Fruit fly (Drosophila melanogaster) whole organism, embryonic: Measurements from ENCODE around the gene CG8369.

Experiments used
- ATbp ChIP-seq: fragments of 200-800 bp; sonication (Bioruptor generic); optimal IDR thresholded peaks from 2 replicates; lab custom pipeline; 2017; ENCODE audit warnings: missing biosample characterization, mild to moderate bottlenecking, missing genetic modification characterization, missing genetic modification reagents
- Aef1 ChIP-seq: fragments of 200-800 bp; sonication (Bioruptor generic); IDR thresholded peaks from 3 replicates; pipeline ENCODE4 v1.3.6; 2022; ENCODE audit warnings: missing biosample characterization, missing genetic modification characterization
- CG11560 ChIP-seq: fragments of 200-800 bp; sonication (Bioruptor generic); IDR thresholded peaks from 3 replicates; pipeline ENCODE4 v1.3.6; 2022; ENCODE audit warnings: missing biosample characterization, missing genetic modification characterization
- CG12391 ChIP-seq: fragments of 200-800 bp; sonication (Bioruptor generic); optimal IDR thresholded peaks from 3 replicates; lab custom pipeline; 2018; ENCODE audit warnings: missing biosample characterization, mild to moderate bottlenecking, missing genetic modification characterization, moderate library complexity
- CG12659 ChIP-seq: fragments of 200-800 bp; sonication (Bioruptor generic); optimal IDR thresholded peaks from 3 replicates; lab custom pipeline; 2017; ENCODE audit warnings: mild to moderate bottlenecking, missing biosample characterization, missing genetic modification reagents, missing genetic modification characterization
- CG14860 ChIP-seq: fragments of 200-800 bp; sonication (Bioruptor generic); IDR thresholded peaks from 3 replicates; pipeline ENCODE4 v1.3.6; 2022; ENCODE audit warnings: missing biosample characterization, missing genetic modification characterization; ENCODE audit not compliant: partially characterized antibody
- CG15514 ChIP-seq: fragments of 200-800 bp; sonication (Bioruptor generic); optimal IDR thresholded peaks from 3 replicates; lab custom pipeline; 2017; ENCODE audit warnings: missing biosample characterization, missing genetic modification characterization, mild to moderate bottlenecking, moderate library complexity, missing genetic modification reagents
- CG16813 ChIP-seq: fragments of 200-800 bp; sonication (Bioruptor generic); IDR thresholded peaks from 3 replicates; pipeline ENCODE4 v1.3.6; 2022; ENCODE audit warnings: missing biosample characterization, missing genetic modification characterization; ENCODE audit not compliant: partially characterized antibody
- CG16815 ChIP-seq: fragments of 200-800 bp; sonication (Bioruptor generic); optimal IDR thresholded peaks from 3 replicates; lab custom pipeline; 2017; ENCODE audit warnings: missing biosample characterization, mild to moderate bottlenecking, missing genetic modification characterization
- CG16863 ChIP-seq: fragments of 200-800 bp; sonication (Bioruptor generic); optimal IDR thresholded peaks from 3 replicates; lab custom pipeline; 2016; ENCODE audit warnings: missing biosample characterization, missing genetic modification characterization
- CG17361 ChIP-seq: fragments of 200-800 bp; sonication (Bioruptor generic); IDR thresholded peaks from 3 replicates; pipeline ENCODE4 v1.3.6; 2022; ENCODE audit warnings: missing biosample characterization, missing genetic modification characterization
- CG30020 ChIP-seq: fragments of 200-800 bp; optimal IDR thresholded peaks from 2 replicates; lab custom pipeline; 2019; ENCODE audit warnings: missing biosample characterization, mild to moderate bottlenecking, missing genetic modification characterization, moderate library complexity
- CG4854 ChIP-seq: fragments of 200-800 bp; sonication (Bioruptor generic); optimal IDR thresholded peaks from 2 replicates; lab custom pipeline; 2016; ENCODE audit warnings: missing biosample characterization, missing genetic modification characterization, inconsistent platforms
- CG5180 ChIP-seq: fragments of 200-800 bp; sonication (Bioruptor generic); optimal IDR thresholded peaks from 3 replicates; lab custom pipeline; 2017; ENCODE audit warnings: missing biosample characterization, missing genetic modification characterization, mild to moderate bottlenecking, moderate library complexity, missing genetic modification reagents
- CG9932 ChIP-seq: fragments of 200-800 bp; sonication (Bioruptor generic); IDR thresholded peaks from 2 replicates; pipeline ENCODE4 v1.3.6; 2022; ENCODE audit warnings: missing biosample characterization, missing genetic modification characterization
- CHES-1-like ChIP-seq: fragments of 200-800 bp; sonication (Bioruptor generic); optimal IDR thresholded peaks from 2 replicates; lab custom pipeline; 2016; ENCODE audit warnings: missing biosample characterization, missing genetic modification characterization
- Dll ChIP-seq: fragments of 200-800 bp; sonication (Bioruptor generic); IDR thresholded peaks from 4 replicates; pipeline ENCODE4 v1.3.6; 2022; ENCODE audit warnings: missing biosample characterization, missing genetic modification characterization; ENCODE audit not compliant: partially characterized antibody
- Doc3 ChIP-seq: fragments of 200-800 bp; sonication (Bioruptor generic); IDR thresholded peaks from 3 replicates; pipeline ENCODE4 v1.3.6; 2022; ENCODE audit warnings: missing biosample characterization, missing genetic modification characterization; ENCODE audit not compliant: partially characterized antibody
- Dp ChIP-seq: fragments of 200-800 bp; sonication (Bioruptor generic); optimal IDR thresholded peaks from 2 replicates; lab custom pipeline; 2018; ENCODE audit warnings: missing biosample characterization, mild to moderate bottlenecking, missing genetic modification characterization, moderate library complexity
- ERR ChIP-seq: fragments of 200-800 bp; sonication (Bioruptor generic); optimal IDR thresholded peaks from 2 replicates; lab custom pipeline; 2016; ENCODE audit warnings: missing biosample characterization, missing genetic modification characterization
- H15 ChIP-seq: fragments of 200-800 bp; sonication (Bioruptor generic); IDR thresholded peaks from 3 replicates; pipeline ENCODE4 v1.3.6; 2022; ENCODE audit warnings: missing biosample characterization, missing genetic modification characterization
- Max ChIP-seq: fragments of 200-800 bp; sonication (Bioruptor generic); optimal IDR thresholded peaks from 2 replicates; lab custom pipeline; 2016; ENCODE audit warnings: missing biosample characterization, mild to moderate bottlenecking, missing genetic modification characterization
- Oli ChIP-seq: fragments of 200-800 bp; sonication (Bioruptor generic); optimal IDR thresholded peaks from 2 replicates; lab custom pipeline; 2018; ENCODE audit warnings: missing biosample characterization, mild to moderate bottlenecking, missing genetic modification characterization, moderate library complexity
- Trl ChIP-seq, 3 experiments: fragments of >200 bp in 2 of 3; fragments of 200-800 bp in 1 of 3; sonication (Bioruptor generic) in 1 of 3; optimal IDR thresholded peaks; 2 replicates in 1 of 3; 3 replicates in 2 of 3; lab custom pipeline; 2016 to 2017; ENCODE audit warnings: missing biosample characterization in 1 of 3, missing genetic modification characterization in 1 of 3
- Vsx1 ChIP-seq: fragments of 200-800 bp; sonication (Bioruptor generic); optimal IDR thresholded peaks from 2 replicates; lab custom pipeline; 2017; ENCODE audit warnings: missing biosample characterization, mild to moderate bottlenecking, missing genetic modification characterization, missing genetic modification reagents
- YL-1 ChIP-seq: fragments of 200-800 bp; sonication (Bioruptor generic); optimal IDR thresholded peaks from 3 replicates; lab custom pipeline; 2017; ENCODE audit warnings: missing biosample characterization, mild to moderate bottlenecking, missing genetic modification characterization
- abd-A ChIP-seq: fragments of 200-800 bp; sonication (Bioruptor generic); optimal IDR thresholded peaks from 3 replicates; lab custom pipeline; 2019; ENCODE audit warnings: missing biosample characterization, mild to moderate bottlenecking, missing genetic modification characterization, moderate library complexity
- cas ChIP-seq: fragments of 200-800 bp; sonication (Bioruptor generic); IDR thresholded peaks from 2 replicates; pipeline ENCODE4 v1.3.6; 2022; ENCODE audit warnings: missing biosample characterization, missing genetic modification characterization
- crp ChIP-seq, 2 experiments: fragments of 200-800 bp; sonication (Bioruptor generic); optimal IDR thresholded peaks; 2 replicates in 1 of 2; 3 replicates in 1 of 2; lab custom pipeline; 2017; ENCODE audit warnings: missing biosample characterization in 2 of 2, missing genetic modification characterization in 2 of 2, mild to moderate bottlenecking in 1 of 2, moderate library complexity in 1 of 2
- dm ChIP-seq: fragments of 200-800 bp; sonication (Bioruptor generic); optimal IDR thresholded peaks from 3 replicates; lab custom pipeline; 2016; ENCODE audit warnings: missing biosample characterization, missing genetic modification characterization
- dmrt11E ChIP-seq: fragments of 200-800 bp; sonication (Bioruptor generic); optimal IDR thresholded peaks from 3 replicates; lab custom pipeline; 2018; ENCODE audit warnings: missing biosample characterization, mild to moderate bottlenecking, missing genetic modification characterization, moderate library complexity
- inv ChIP-seq: fragments of 200-800 bp; sonication (Bioruptor generic); IDR thresholded peaks from 2 replicates; pipeline ENCODE4 v1.3.6; 2022; ENCODE audit warnings: missing biosample characterization, missing genetic modification characterization; ENCODE audit not compliant: partially characterized antibody
- lab ChIP-seq: fragments of 200-800 bp; sonication (Bioruptor generic); optimal IDR thresholded peaks from 3 replicates; lab custom pipeline; 2017; ENCODE audit warnings: missing biosample characterization, missing genetic modification characterization, mild to moderate bottlenecking, moderate library complexity, missing genetic modification reagents
- nerfin-1 ChIP-seq: fragments of 200-800 bp; sonication (Bioruptor generic); optimal IDR thresholded peaks from 3 replicates; lab custom pipeline; 2019; ENCODE audit warnings: missing biosample characterization, mild to moderate bottlenecking, missing genetic modification characterization, moderate library complexity
- org-1 ChIP-seq: fragments of 200-800 bp; sonication (Bioruptor generic); optimal IDR thresholded peaks from 2 replicates; lab custom pipeline; 2017; ENCODE audit warnings: missing biosample characterization, missing genetic modification characterization
- phol ChIP-seq: fragments of 200-800 bp; sonication (Bioruptor generic); optimal IDR thresholded peaks from 3 replicates; lab custom pipeline; 2018; ENCODE audit warnings: missing biosample characterization, mild to moderate bottlenecking, missing genetic modification characterization, moderate library complexity
- pum ChIP-seq: fragments of 200-800 bp; sonication (Bioruptor generic); optimal IDR thresholded peaks from 2 replicates; lab custom pipeline; 2016; ENCODE audit warnings: missing biosample characterization, missing genetic modification characterization
- pzg ChIP-seq: fragments of 200-800 bp; sonication (Bioruptor generic); optimal IDR thresholded peaks from 3 replicates; lab custom pipeline; 2018; ENCODE audit warnings: missing biosample characterization, mild to moderate bottlenecking, missing genetic modification characterization, moderate library complexity
- sc ChIP-seq, 3 experiments: fragments of >200 bp in 2 of 3; fragments of 200-800 bp in 1 of 3; sonication (Bioruptor generic) in 1 of 3; optimal IDR thresholded peaks; 2 replicates in 2 of 3; 3 replicates in 1 of 3; lab custom pipeline; 2017; ENCODE audit warnings: mild to moderate bottlenecking in 1 of 3, missing biosample characterization in 1 of 3, missing genetic modification characterization in 1 of 3, missing genetic modification reagents in 1 of 3
- sna ChIP-seq: fragments of 200-800 bp; sonication (Bioruptor generic); IDR thresholded peaks from 2 replicates; pipeline ENCODE4 v1.3.6; 2022; ENCODE audit warnings: missing biosample characterization, missing genetic modification characterization; ENCODE audit not compliant: partially characterized antibody
- stwl ChIP-seq: fragments of 200-800 bp; sonication (Bioruptor generic); optimal IDR thresholded peaks from 3 replicates; lab custom pipeline; 2018; ENCODE audit warnings: missing biosample characterization, mild to moderate bottlenecking, missing genetic modification characterization, moderate library complexity
- unc-4 ChIP-seq: fragments of 200-800 bp; sonication (Bioruptor generic); IDR thresholded peaks from 2 replicates; pipeline ENCODE4 v1.3.6; 2022; ENCODE audit warnings: missing biosample characterization, missing genetic modification characterization; ENCODE audit not compliant: partially characterized antibody
- vvl ChIP-seq: fragments of 200-800 bp; sonication (Bioruptor generic); IDR thresholded peaks from 2 replicates; pipeline ENCODE4 v1.3.6; 2022; ENCODE audit warnings: missing biosample characterization, missing genetic modification characterization

CG8369 gene

DNA sequence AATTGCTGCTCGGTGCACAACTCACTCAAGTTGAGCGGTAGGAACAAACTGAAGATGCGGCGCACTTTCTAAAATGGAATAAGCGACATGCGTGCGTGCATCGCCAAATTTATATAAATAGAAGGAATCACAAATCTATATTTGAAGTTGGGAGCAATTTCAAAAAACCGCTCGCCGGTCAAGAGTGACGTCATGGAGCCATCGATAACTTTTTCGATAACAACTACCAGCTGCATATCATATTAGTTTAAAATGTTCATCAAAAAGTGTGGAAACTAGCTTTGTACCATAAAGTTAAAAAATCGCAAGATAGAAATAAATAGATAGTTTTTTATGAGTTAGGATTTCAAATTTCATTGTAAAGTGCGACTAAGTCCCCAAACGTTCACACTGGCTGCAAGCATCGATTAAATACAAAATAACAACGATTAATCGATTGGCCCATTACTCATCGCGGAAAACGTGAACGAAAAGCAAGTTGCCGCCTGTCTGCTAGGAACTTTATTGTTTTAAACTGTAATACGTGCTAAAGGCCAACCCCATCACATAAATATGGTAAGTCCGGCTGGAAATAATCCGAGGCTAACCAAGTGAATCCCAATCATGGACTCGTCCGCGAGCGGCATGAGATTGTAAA is 20.6 kb upstream of the CG8369 start, which contains the start of the genes Pif1A, Pif1B and CCT7 (continued):
- peak; percentile 99 for TF ChIP-seq Dll (GFP tag; lab: Robert Waterston, UW)
- TF ChIP-seq sna (GFP tag; lab: Robert Waterston, UW), result peak; percentile 97
- TF ChIP-seq cas, result no peak
- peak; percentile 84; the same call in 2 of the 3 replicates for TF ChIP-seq CG11560 (tag; lab: Robert Waterston, UW)
- peak; percentile 77 for TF ChIP-seq pzg (GFP tag; lab: Kevin White, UChicago)
- peak; percentile 68 for TF ChIP-seq abd-A (tag; lab: Kevin White, UChicago)
- peak; percentile 86 for TF ChIP-seq YL-1 (GFP tag; lab: Kevin White, UChicago)
- TF ChIP-seq Doc3 (GFP tag; lab: Robert Waterston, UW), result peak; percentile 96
- TF ChIP-seq Aef1 (GFP tag; lab: Robert Waterston, UW), result no peak
- TF ChIP-seq Trl (optimal IDR thresholded peaks at IDR 0.05; lab: Kevin White, UChicago), result no peak
- TF ChIP-seq Trl (GFP tag; optimal IDR thresholded peaks at IDR 0.05; lab: Kevin White, UChicago), result peak; percentile 17
- TF ChIP-seq ATbp (GFP tag; lab: Kevin White, UChicago), result no peak
- no peak for TF ChIP-seq CG16815 (GFP tag; lab: Kevin White, UChicago)
- peak; percentile 73 for TF ChIP-seq CG15514 (GFP tag; lab: Kevin White, UChicago)
- no peak for TF ChIP-seq CG9932
- TF ChIP-seq CHES-1-like, result peak; percentile 69
- no peak for TF ChIP-seq lab (GFP tag; lab: Kevin White, UChicago)
- TF ChIP-seq crp (GFP tag; optimal IDR thresholded peaks at IDR 0.05; lab: Kevin White, UChicago), result peak in 1 of 2 experiments; percentile 52
- peak; percentile 18 for TF ChIP-seq ERR (GFP tag; lab: Kevin White, UChicago)
- peak; percentile 87 for TF ChIP-seq stwl (tag; lab: Kevin White, UChicago)
- peak; percentile 93 for TF ChIP-seq CG16813 (GFP tag; lab: Robert Waterston, UW)
- TF ChIP-seq CG12659 (GFP tag; lab: Kevin White, UChicago), result peak; percentile 53
- peak; percentile 28 for TF ChIP-seq CG16863 (GFP tag; lab: Kevin White, UChicago)
- peak; percentile 8 for TF ChIP-seq dmrt11E (tag; lab: Kevin White, UChicago)
- peak; percentile 24; the same call in 1 of the 2 replicates for TF ChIP-seq vvl (GFP tag; lab: Robert Waterston, UW)
- peak; percentile 61 for TF ChIP-seq Max (GFP tag; lab: Kevin White, UChicago)
- peak; percentile 40 for TF ChIP-seq CG12391 (tag; lab: Kevin White, UChicago)
- TF ChIP-seq CG4854, result peak; percentile 2
- no peak for TF ChIP-seq org-1 (GFP tag; lab: Kevin White, UChicago)
- TF ChIP-seq CG30020 (tag; lab: Kevin White, UChicago), result peak; percentile 46
- TF ChIP-seq sc (optimal IDR thresholded peaks at IDR 0.05; lab: Kevin White, UChicago), result no peak
- TF ChIP-seq sc (GFP tag; optimal IDR thresholded peaks at IDR 0.05; lab: Kevin White, UChicago), result no peak
- no peak for TF ChIP-seq Oli
- peak; percentile 10 for TF ChIP-seq nerfin-1
- TF ChIP-seq CG17361 (GFP tag; lab: Robert Waterston, UW), result peak; percentile 38; the same call in 1 of the 3 replicates
- TF ChIP-seq Vsx1 (GFP tag; lab: Kevin White, UChicago), result no peak
- TF ChIP-seq dm (GFP tag; lab: Kevin White, UChicago), result peak; percentile 90
- peak; percentile 42 for TF ChIP-seq phol (tag; lab: Kevin White, UChicago)
- TF ChIP-seq H15 (GFP tag; lab: Robert Waterston, UW), result no peak
- TF ChIP-seq Dp (GFP tag; lab: Kevin White, UChicago), result peak; percentile 79
- peak; percentile 92 for TF ChIP-seq unc-4 (GFP tag; lab: Robert Waterston, UW)
- TF ChIP-seq inv, result peak; percentile 90
- TF ChIP-seq pum (GFP tag; lab: Kevin White, UChicago), result peak; percentile 16
- TF ChIP-seq CG5180 (GFP tag; lab: Kevin White, UChicago), result no peak
- peak; percentile 92 for TF ChIP-seq CG14860 (GFP tag; lab: Robert Waterston, UW)
